Worm (Caenorhabditis elegans): ENCODE measurements around the gene sptl-2.

DNA sequence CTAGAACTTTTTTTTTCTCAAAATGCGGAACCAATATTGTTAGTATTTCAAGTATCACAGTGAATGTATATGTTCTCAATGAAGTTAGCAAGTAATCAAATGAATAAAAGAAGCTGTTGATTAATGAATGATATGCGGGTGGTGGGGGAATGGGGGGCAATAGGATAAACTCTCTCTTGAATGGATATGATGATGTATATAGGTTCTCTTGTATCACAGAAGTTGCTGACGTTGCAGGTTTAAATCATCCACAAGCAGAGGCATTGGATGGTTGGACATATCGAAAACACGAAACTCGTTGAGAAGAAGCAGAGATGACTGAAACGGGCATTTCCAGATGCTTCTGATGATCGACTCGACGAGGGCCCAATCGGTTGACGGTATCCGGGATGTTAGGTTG lies 22.6 kb downstream of the sptl-2 start:
- no peak for TF ChIP-seq dao-5 (tag; optimal IDR thresholded peaks at IDR 0.05)
- no peak for TF ChIP-seq him-1 (tag; optimal IDR thresholded peaks at IDR 0.05)

Data from whole organism, L4/young adult.